Worm (Caenorhabditis elegans): ENCODE results near the gene nmur-3.

DNA sequence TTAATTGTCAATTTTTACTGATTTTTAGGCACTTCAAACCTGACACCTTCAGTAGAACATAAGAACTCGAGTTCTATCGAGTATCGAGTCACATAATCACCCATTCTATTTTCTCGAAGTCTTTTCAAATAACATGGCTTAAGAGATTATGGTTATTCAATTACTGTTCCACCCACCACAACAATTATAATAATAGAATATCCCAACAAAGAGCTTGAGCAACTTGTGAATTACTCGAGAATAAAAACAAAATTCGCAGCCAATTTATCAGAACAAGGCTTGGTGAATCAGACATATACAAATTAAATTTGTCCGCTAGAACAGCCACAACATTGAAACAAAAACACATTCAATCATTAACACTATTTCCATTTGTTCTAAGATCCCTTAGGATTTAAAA is 42.1 kb upstream of the nmur-3 start:
- TF ChIP-seq dao-5 (tag; optimal IDR thresholded peaks at IDR 0.05) (no peak), him-1 (tag; optimal IDR thresholded peaks at IDR 0.05) (no peak), W03F9.2 (tag; optimal IDR thresholded peaks at IDR 0.05) (no peak)

Measured in whole organism, L4/young adult.